Worm (Caenorhabditis elegans) whole organism, mixed stage, embryonic: ENCODE results near the gene rpi-2.

Experiments used
- lin-32 ChIP-seq: fragments of 200-800 bp; sonication (Bioruptor generic); optimal IDR thresholded peaks from 2 replicates; lab custom pipeline; 2018; ENCODE audit warnings: mild to moderate bottlenecking, missing genetic modification characterization, missing compliant biosample characterization
- nhr-28 ChIP-seq: fragments of 150-350 bp; optimal IDR thresholded peaks from 2 replicates; lab custom pipeline; 2014; ENCODE audit warnings: missing biosample characterization, missing genetic modification characterization
- pha-4 ChIP-seq: fragments of 150-350 bp; optimal IDR thresholded peaks from 2 replicates; lab custom pipeline; 2018; ENCODE audit warnings: missing biosample characterization, missing genetic modification reagents, missing genetic modification characterization
- snpc-4 ChIP-seq: fragments of 150-350 bp; optimal IDR thresholded peaks from 2 replicates; lab custom pipeline; 2014; ENCODE audit warnings: missing biosample characterization, missing genetic modification characterization
- unc-62 ChIP-seq: fragments of 150-350 bp; optimal IDR thresholded peaks from 2 replicates; lab custom pipeline; 2014; ENCODE audit warnings: missing biosample characterization, missing genetic modification reagents, missing genetic modification characterization
- ztf-11 ChIP-seq: fragments of 150-350 bp; optimal IDR thresholded peaks from 2 replicates; lab custom pipeline; 2014; ENCODE audit warnings: missing biosample characterization, missing genetic modification characterization

DNA sequence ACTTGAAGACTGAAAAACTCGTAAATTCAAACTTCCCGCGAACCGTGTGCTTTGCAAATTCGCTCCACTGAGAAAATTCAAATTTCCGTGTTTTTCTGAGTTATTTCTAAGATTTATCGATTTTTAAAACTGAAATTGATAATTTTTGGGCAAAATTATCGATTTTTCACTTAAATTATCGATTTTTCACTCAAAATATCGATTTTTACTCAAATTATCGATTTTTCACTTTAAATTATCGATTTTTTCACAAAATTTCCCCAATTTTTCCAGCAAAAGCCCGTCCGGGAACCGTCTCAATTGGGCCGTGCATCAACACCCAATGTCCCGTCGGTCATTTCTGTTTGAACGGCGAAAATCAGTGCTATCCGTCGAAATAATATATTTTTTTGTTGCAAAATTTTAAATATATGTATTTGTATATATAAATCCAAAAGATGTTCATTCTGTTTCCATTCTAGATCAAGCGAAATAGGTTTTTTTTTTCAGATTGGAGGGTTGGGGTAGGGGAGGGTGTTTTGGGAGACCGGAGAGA, 16.5 kb downstream of the rpi-2 start:
- TF ChIP-seq unc-62, result no peak
- TF ChIP-seq pha-4, result no peak
- no peak for TF ChIP-seq snpc-4 (tag; lab: Kevin White, UChicago)
- TF ChIP-seq lin-32 (GFP tag; lab: Kevin White, UChicago), result no peak
- TF ChIP-seq ztf-11 (tag; lab: Kevin White, UChicago), result no peak
- no peak for TF ChIP-seq nhr-28 (tag; lab: Kevin White, UChicago)
